Fruit fly (Drosophila melanogaster) whole organism, embryonic: Measurements from ENCODE around the gene Acf.

Source experiments
- CG10431 ChIP-seq: fragments of 200-800 bp; sonication (Bioruptor generic); optimal IDR thresholded peaks from 3 replicates; lab custom pipeline; 2018; ENCODE audit warnings: missing biosample characterization, mild to moderate bottlenecking, missing genetic modification characterization
- CG11696 ChIP-seq: fragments of 200-800 bp; sonication (Bioruptor generic); IDR thresholded peaks from 2 replicates; pipeline ENCODE4 v1.3.6; 2022; ENCODE audit warnings: missing biosample characterization, missing genetic modification characterization
- CG12942 ChIP-seq: fragments of 200-800 bp; sonication (Bioruptor generic); optimal IDR thresholded peaks from 3 replicates; lab custom pipeline; 2016; ENCODE audit warnings: missing biosample characterization, missing genetic modification characterization
- CG2199 ChIP-seq: fragments of 200-800 bp; sonication (Bioruptor generic); IDR thresholded peaks from 3 replicates; pipeline ENCODE4 v1.3.6; 2022; ENCODE audit warnings: missing biosample characterization, missing genetic modification characterization
- Side ChIP-seq: fragments of 200-800 bp; sonication (Bioruptor generic); optimal IDR thresholded peaks from 2 replicates; lab custom pipeline; 2016; ENCODE audit warnings: missing biosample characterization, missing genetic modification characterization
- Sin3A ChIP-seq: fragments of >200 bp; optimal IDR thresholded peaks from 2 replicates; lab custom pipeline; 2018
- eyg ChIP-seq: fragments of 200-800 bp; sonication (Bioruptor generic); optimal IDR thresholded peaks from 3 replicates; lab custom pipeline; 2016; ENCODE audit warnings: missing biosample characterization, missing genetic modification characterization
- stwl ChIP-seq: fragments of 200-800 bp; sonication (Bioruptor generic); optimal IDR thresholded peaks from 3 replicates; lab custom pipeline; 2018; ENCODE audit warnings: missing biosample characterization, mild to moderate bottlenecking, missing genetic modification characterization, moderate library complexity

- no peak for TF ChIP-seq Side (GFP tag; lab: Kevin White, UChicago)
- TF ChIP-seq stwl, result no peak
- TF ChIP-seq CG12942 (GFP tag; lab: Kevin White, UChicago), result no peak
- no peak for TF ChIP-seq CG10431 (GFP tag; lab: Kevin White, UChicago)
- TF ChIP-seq eyg, result no peak
- TF ChIP-seq Sin3A (lab: Kevin White, UChicago), result no peak
- no peak for TF ChIP-seq CG2199
- no peak for TF ChIP-seq CG11696
Measured at dm6 chr3R:31761529-31762009, 32.2 kb upstream of the Acf start, which contains the start of gene Smvt.
